Worm (Caenorhabditis elegans): ENCODE data around the gene rpl-35.

DNA sequence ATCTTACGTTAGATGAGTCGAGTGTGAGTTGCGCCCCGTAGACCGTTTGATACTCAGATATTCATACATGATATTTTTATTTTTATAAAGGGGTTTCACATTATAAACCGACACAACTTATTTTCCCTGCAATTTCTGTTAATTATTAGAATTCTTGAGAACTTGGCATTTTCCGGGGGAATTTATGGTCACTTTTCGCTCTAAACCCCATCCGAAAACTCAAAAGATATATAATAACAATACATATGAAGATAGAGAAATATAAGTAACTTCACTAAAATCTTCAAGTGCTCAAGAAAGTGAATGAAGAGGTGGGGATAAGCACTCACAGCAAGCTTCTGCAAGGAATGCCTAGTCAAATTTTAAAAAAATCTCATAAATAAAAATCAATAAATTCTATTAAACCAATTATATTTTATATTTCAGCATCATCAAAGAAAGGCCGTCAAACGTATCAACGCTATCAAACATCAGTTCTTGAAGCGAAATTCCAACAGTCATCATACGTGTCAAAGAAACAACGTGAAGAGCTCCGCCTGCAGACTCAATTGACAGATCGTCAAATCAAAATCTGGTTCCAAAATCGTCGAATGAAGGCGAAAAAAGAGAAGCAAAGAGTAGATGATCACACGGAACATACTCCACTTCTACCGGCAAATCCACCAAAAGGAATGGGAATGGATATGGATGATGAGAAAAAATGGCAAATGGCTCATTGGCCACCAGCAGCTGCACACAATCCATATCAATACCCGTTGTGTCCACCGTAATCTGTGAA is 39.2 kb upstream of the rpl-35 start:
- TF ChIP-seq nhr-90 (tag; optimal IDR thresholded peaks at IDR 0.05): no peak
- TF ChIP-seq zim-3 (tag; optimal IDR thresholded peaks at IDR 0.05): no peak
- no peak for TF ChIP-seq nhr-27 (tag; optimal IDR thresholded peaks at IDR 0.05)
- TF ChIP-seq ztf-28 (GFP tag; IDR thresholded peaks at IDR 0.05): no peak
- TF ChIP-seq unc-62 (GFP tag; optimal IDR thresholded peaks at IDR 0.05): no peak
- no peak for TF ChIP-seq him-1 (tag; optimal IDR thresholded peaks at IDR 0.05)
- TF ChIP-seq aptf-2 (GFP tag; conservative IDR thresholded peaks at IDR 0.05): no peak
- no peak for TF ChIP-seq F10E7.11 (tag; optimal IDR thresholded peaks at IDR 0.05)
- TF ChIP-seq B0019.2 (GFP tag; conservative IDR thresholded peaks at IDR 0.05): no peak
